Worm (Caenorhabditis elegans) whole organism, L2 larva: ENCODE measurements around the gene Y45F10C.1.

Experiments
- Y55F3AM.14 ChIP-seq: fragments of 200-800 bp; sonication (Bioruptor generic); optimal IDR thresholded peaks from 2 replicates; lab custom pipeline; 2018; ENCODE audit warnings: mild to moderate bottlenecking, missing genetic modification characterization, missing compliant biosample characterization
- ZK546.5 ChIP-seq: sonication (generic microtip); optimal IDR thresholded peaks from 2 replicates; lab custom pipeline; 2017; ENCODE audit warnings: missing biosample characterization, missing genetic modification characterization
- aly-2 ChIP-seq: fragments of 150-350 bp; optimal IDR thresholded peaks from 2 replicates; lab custom pipeline; 2014; ENCODE audit warnings: missing biosample characterization, missing genetic modification characterization
- lin-39 ChIP-seq: fragments of 150-350 bp; optimal IDR thresholded peaks from 2 replicates; lab custom pipeline; 2014; ENCODE audit warnings: missing biosample characterization, missing genetic modification reagents, missing genetic modification characterization
- lsy-2 ChIP-seq, 2 experiments: fragments of 150-350 bp in 1 of 2; sonication (generic microtip) in 1 of 2; optimal IDR thresholded peaks; 2 replicates each; lab custom pipeline; 2014 to 2017; ENCODE audit warnings: missing biosample characterization in 2 of 2, missing genetic modification characterization in 2 of 2
- mab-5 ChIP-seq: fragments of 150-350 bp; optimal IDR thresholded peaks from 2 replicates; lab custom pipeline; 2014; ENCODE audit warnings: missing biosample characterization, missing genetic modification characterization
- nhr-237 ChIP-seq: fragments of 150-350 bp; optimal IDR thresholded peaks from 2 replicates; lab custom pipeline; 2014; ENCODE audit warnings: missing biosample characterization, missing genetic modification characterization
- skn-1 ChIP-seq: sonication (generic microtip); optimal IDR thresholded peaks from 2 replicates; lab custom pipeline; 2017; ENCODE audit warnings: missing biosample characterization, missing genetic modification characterization
- sma-3 ChIP-seq: sonication (generic microtip); optimal IDR thresholded peaks from 2 replicates; lab custom pipeline; 2016; ENCODE audit warnings: missing genetic modification reagents, missing genetic modification characterization, missing compliant biosample characterization
- unc-39 ChIP-seq: fragments of 150-350 bp; optimal IDR thresholded peaks from 2 replicates; lab custom pipeline; 2014; ENCODE audit warnings: missing biosample characterization, missing genetic modification characterization
- unc-62 ChIP-seq: fragments of 150-350 bp; optimal IDR thresholded peaks from 2 replicates; lab custom pipeline; 2014; ENCODE audit warnings: missing biosample characterization, missing genetic modification reagents, missing genetic modification characterization
- ztf-11 ChIP-seq: sonication (generic microtip); optimal IDR thresholded peaks from 2 replicates; lab custom pipeline; 2017; ENCODE audit warnings: missing biosample characterization, missing genetic modification characterization
- ztf-4 ChIP-seq: fragments of 150-350 bp; optimal IDR thresholded peaks from 2 replicates; lab custom pipeline; 2014; ENCODE audit warnings: missing biosample characterization, missing genetic modification characterization

- no peak for TF ChIP-seq Y55F3AM.14 (GFP tag; lab: Kevin White, UChicago)
- no peak for TF ChIP-seq ZK546.5 (tag; lab: Kevin White, UChicago)
- no peak for TF ChIP-seq mab-5 (tag; lab: Kevin White, UChicago)
- TF ChIP-seq skn-1 (tag; lab: Kevin White, UChicago) = no peak
- no peak for TF ChIP-seq lin-39 (tag; lab: Kevin White, UChicago)
- no peak for TF ChIP-seq nhr-237
- TF ChIP-seq unc-39 (tag; lab: Kevin White, UChicago) = no peak
- no peak for TF ChIP-seq lsy-2 (tag; optimal IDR thresholded peaks at IDR 0.05; lab: Kevin White, UChicago)
- no peak for TF ChIP-seq aly-2 (tag; lab: Kevin White, UChicago)
- no peak for TF ChIP-seq ztf-4
- TF ChIP-seq sma-3 (GFP tag; lab: Kevin White, UChicago) = no peak
- no peak for TF ChIP-seq ztf-11 (tag; lab: Kevin White, UChicago)
- TF ChIP-seq unc-62 (GFP tag; lab: Kevin White, UChicago) = no peak
Measured at ce11 chrIV:13695302-13695701, 36.0 kb upstream of the Y45F10C.1 start.
